Worm (Caenorhabditis elegans): ENCODE results near the gene Y41C4A.8.

DNA sequence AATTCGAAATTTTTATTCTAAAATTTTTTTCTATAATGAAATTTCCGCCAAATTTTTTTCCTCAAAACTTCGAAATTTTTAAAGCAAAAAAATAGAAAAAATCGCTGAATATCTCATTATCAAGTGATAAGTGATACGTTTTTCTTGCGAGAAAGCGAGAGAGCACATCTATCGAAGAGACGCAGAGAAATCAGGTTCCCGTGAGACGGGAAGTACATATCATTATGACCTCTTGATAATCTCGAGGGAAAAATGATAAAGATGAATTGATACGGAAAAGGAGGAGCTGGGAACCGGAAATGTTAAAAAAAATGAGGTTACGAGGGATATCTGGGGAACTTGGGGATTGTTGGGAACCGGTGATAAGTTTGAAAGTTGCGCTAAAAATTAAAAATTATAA is 18.4 kb upstream of the Y41C4A.8 start:
- TF ChIP-seq aly-1 (tag; optimal IDR thresholded peaks at IDR 0.05) = no peak
- no peak for TF ChIP-seq ceh-36 (tag; optimal IDR thresholded peaks at IDR 0.05)
- TF ChIP-seq ama-1 (optimal IDR thresholded peaks at IDR 0.05) = no peak
- no peak for TF ChIP-seq hmbx-1 (tag; optimal IDR thresholded peaks at IDR 0.05)
- no peak for TF ChIP-seq F13C5.2 (tag; optimal IDR thresholded peaks at IDR 0.05)
- TF ChIP-seq flt-1 (GFP tag; IDR thresholded peaks at IDR 0.05) = no peak
- no peak for TF ChIP-seq pes-1 (GFP tag; IDR thresholded peaks at IDR 0.05)
- TF ChIP-seq tbx-11 (GFP tag; IDR thresholded peaks at IDR 0.05) = no peak

Data from whole organism, early embryonic.